Fruit fly (Drosophila melanogaster): ENCODE measurements around the gene GluRIIA.

DNA sequence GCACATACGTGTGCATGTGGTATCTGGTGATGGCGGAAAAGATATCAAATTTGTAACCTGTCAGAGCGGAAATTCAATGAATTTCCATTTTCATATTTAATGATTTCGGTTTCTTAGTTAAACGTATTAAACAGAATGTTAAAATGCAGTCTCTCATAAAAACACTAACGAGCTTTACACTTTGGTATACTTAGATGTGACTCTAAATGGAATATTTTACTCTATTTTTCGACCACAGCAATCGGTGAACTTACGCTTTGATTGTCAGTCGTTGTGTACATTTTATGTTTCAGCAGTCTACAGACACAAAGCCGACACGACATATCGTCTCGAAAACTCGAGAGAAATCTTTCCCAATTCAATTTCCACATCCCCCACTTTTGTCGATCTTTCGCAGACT lies 41.7 kb downstream of the GluRIIA start, which contains the start of gene CG18266:
- TF ChIP-seq Crg-1 (GFP tag; optimal IDR thresholded peaks at IDR 0.05) (no peak), Clk (GFP tag; optimal IDR thresholded peaks at IDR 0.05) (no peak), CG14711 (tag; optimal IDR thresholded peaks at IDR 0.05) (no peak), toe (GFP tag; optimal IDR thresholded peaks at IDR 0.05) (no peak), kay (GFP tag; ENCODE audit: borderline replicate concordance) (no peak), CG7101 (tag; optimal IDR thresholded peaks at IDR 0.05) (no peak), CG7045 (GFP tag; optimal IDR thresholded peaks at IDR 0.05) (no peak), Mnt (GFP tag; optimal IDR thresholded peaks at IDR 0.05) (no peak)

Measured in whole organism, adult.